Worm (Caenorhabditis elegans) whole organism, late embryonic: Measurements from ENCODE around the gene sri-53.

ENCODE experiments used
- ama-1 ChIP-seq: fragments of 150-350 bp; optimal IDR thresholded peaks from 2 replicates; lab custom pipeline; 2014
- elt-4 ChIP-seq: sonication (generic microtip); optimal IDR thresholded peaks from 2 replicates; lab custom pipeline; 2016; ENCODE audit warnings: missing genetic modification characterization, missing compliant biosample characterization
- pag-3 ChIP-seq: sonication (generic microtip); optimal IDR thresholded peaks from 2 replicates; lab custom pipeline; 2016; ENCODE audit warnings: missing compliant biosample characterization, missing genetic modification characterization, borderline replicate concordance
- pqm-1 ChIP-seq: sonication (generic microtip); optimal IDR thresholded peaks from 2 replicates; lab custom pipeline; 2016; ENCODE audit warnings: missing genetic modification characterization, missing compliant biosample characterization
- sox-2 ChIP-seq: fragments of 200-800 bp; sonication (Bioruptor generic); IDR thresholded peaks from 2 replicates; pipeline ENCODE4 v1.3.6; 2022; ENCODE audit warnings: missing genetic modification reagents, missing genetic modification characterization, missing compliant biosample characterization

DNA sequence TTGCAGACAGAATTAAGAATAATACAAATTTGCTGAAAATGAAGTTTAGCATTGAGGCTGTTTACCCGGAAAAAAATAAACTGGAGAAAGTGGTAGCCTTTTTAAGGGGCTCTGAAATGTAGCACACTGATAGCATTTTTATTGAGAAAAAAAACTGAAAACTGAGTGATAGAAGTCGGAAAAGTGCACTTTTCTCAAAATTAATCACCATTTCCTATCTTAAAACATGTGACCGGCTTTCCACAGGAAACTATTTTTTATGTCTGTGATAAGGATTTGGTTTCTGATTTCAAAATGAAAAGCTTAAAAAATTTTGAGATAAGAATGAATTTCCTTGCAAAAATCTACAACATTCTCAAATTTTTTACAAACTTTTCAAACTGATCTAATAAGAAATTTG, 18.3 kb upstream of the sri-53 start, which contains the start of gene ZC239.22:
- TF ChIP-seq pqm-1 (tag; lab: Kevin White, UChicago): no peak
- no peak for TF ChIP-seq ama-1 (lab: Kevin White, UChicago)
- no peak for TF ChIP-seq pag-3 (tag; lab: Kevin White, UChicago)
- no peak for TF ChIP-seq sox-2 (GFP tag; lab: Robert Waterston, UW)
- TF ChIP-seq elt-4 (tag; lab: Kevin White, UChicago): no peak
